ENCODE assay signal across 4 worm cellular contexts in genomic region chrV:14185438-14185837, ce11.
TF ChIP-seq lines count a peak whose summit lies in the region.

Gene trm-1 (minus strand): TSS chrV:14185612.
Gene ints-2 (plus strand): TSS chrV:14185686.

TF ChIP-seq in whole organism, L1 larva, 84 proteins besides CTCF, POLR2A, EP300 and RAD21 (continued from another document and continues in another):
- TF ChIP-seq fkh-4 (tag; optimal IDR thresholded peaks at IDR 0.05; lab: Kevin White, UChicago; ENCODE audit: borderline replicate concordance) (no peak), blmp-1 (tag; optimal IDR thresholded peaks at IDR 0.05; lab: Kevin White, UChicago) (peak; percentile 61), unc-98 (GFP tag; IDR thresholded peaks at IDR 0.05; lab: Robert Waterston, UW) (no peak), unc-130 (tag; optimal IDR thresholded peaks at IDR 0.05; lab: Kevin White, UChicago) (peak; percentile 9), nhr-28 (tag; optimal IDR thresholded peaks at IDR 0.05; lab: Kevin White, UChicago) (no peak), zag-1 (tag; optimal IDR thresholded peaks at IDR 0.05; lab: Kevin White, UChicago) (no peak), ceh-88 (GFP tag; IDR thresholded peaks at IDR 0.05; lab: Robert Waterston, UW) (no peak), nhr-90 (tag; optimal IDR thresholded peaks at IDR 0.05; lab: Kevin White, UChicago; ENCODE audit: poor library complexity) (peak; percentile 57), hlh-4 (tag; optimal IDR thresholded peaks at IDR 0.05; lab: Kevin White, UChicago) (no peak), swsn-7 (tag; optimal IDR thresholded peaks at IDR 0.05; lab: Kevin White, UChicago) (peak; percentile 71), fkh-8 (tag; optimal IDR thresholded peaks at IDR 0.05; lab: Kevin White, UChicago) (peak; percentile 48), alr-1 (tag; optimal IDR thresholded peaks at IDR 0.05; lab: Kevin White, UChicago; ENCODE audit: borderline replicate concordance) (no peak), zip-4 (GFP tag; optimal IDR thresholded peaks at IDR 0.05; lab: Kevin White, UChicago) (peak; percentile 44), F16B12.6 (tag; optimal IDR thresholded peaks at IDR 0.05; lab: Kevin White, UChicago) (peak; percentile 10), fos-1 (tag; optimal IDR thresholded peaks at IDR 0.05; lab: Kevin White, UChicago) (peak; percentile 25), aly-2 (tag; optimal IDR thresholded peaks at IDR 0.05; lab: Kevin White, UChicago) (peak; percentile 21), lin-15B (tag; optimal IDR thresholded peaks at IDR 0.05; lab: Kevin White, UChicago) (peak; percentile 86), ets-5 (GFP tag; IDR thresholded peaks at IDR 0.05; lab: Robert Waterston, UW) (no peak), C04F5.9 (tag; optimal IDR thresholded peaks at IDR 0.05; lab: Kevin White, UChicago) (peak; percentile 12), ztf-4 (tag; optimal IDR thresholded peaks at IDR 0.05; lab: Kevin White, UChicago) (no peak), nhr-71 (tag; optimal IDR thresholded peaks at IDR 0.05; lab: Kevin White, UChicago) (peak; percentile 84), lsy-2 (tag; optimal IDR thresholded peaks at IDR 0.05; lab: Kevin White, UChicago) (peak; percentile 67 to 84), skn-1 (tag; optimal IDR thresholded peaks at IDR 0.05; lab: Kevin White, UChicago) (no peak), tlp-1 (tag; optimal IDR thresholded peaks at IDR 0.05; lab: Kevin White, UChicago) (no peak), nhr-84 (tag; optimal IDR thresholded peaks at IDR 0.05; lab: Kevin White, UChicago) (no peak), nhr-12 (tag; optimal IDR thresholded peaks at IDR 0.05; lab: Kevin White, UChicago) (no peak), lin-35 (GFP tag; optimal IDR thresholded peaks at IDR 0.05; lab: Kevin White, UChicago) (peak; percentile 70 to 82), lin-14 (GFP tag; optimal IDR thresholded peaks at IDR 0.05; lab: Kevin White, UChicago) (peak; percentile 83), lin-13 (GFP tag; optimal IDR thresholded peaks at IDR 0.05; lab: Kevin White, UChicago) (peak; percentile 41), irx-1 (tag; optimal IDR thresholded peaks at IDR 0.05; lab: Kevin White, UChicago) (peak; percentile 51), nhr-237 (tag; optimal IDR thresholded peaks at IDR 0.05; lab: Kevin White, UChicago) (no peak), lir-3 (tag; optimal IDR thresholded peaks at IDR 0.05; lab: Kevin White, UChicago; ENCODE audit: poor library complexity) (peak; percentile 40), efl-3 (GFP tag; optimal IDR thresholded peaks at IDR 0.05; lab: Kevin White, UChicago) (no peak)

TF ChIP-seq in whole organism, L2 larva, 48 proteins besides CTCF, POLR2A, EP300 and RAD21 (continued from another document):
- peak; percentile 60 for TF ChIP-seq nhr-129 (tag; optimal IDR thresholded peaks at IDR 0.05; lab: Kevin White, UChicago)

TF ChIP-seq in whole organism, L3 larva, 47 proteins besides CTCF, POLR2A, EP300 and RAD21 (continued from another document):
- TF ChIP-seq ama-1 (optimal IDR thresholded peaks at IDR 0.05; lab: Kevin White, UChicago): no peak
- TF ChIP-seq unc-62 (GFP tag; optimal IDR thresholded peaks at IDR 0.05; lab: Kevin White, UChicago): no peak
- TF ChIP-seq elt-2 (tag; optimal IDR thresholded peaks at IDR 0.05; lab: Kevin White, UChicago): peak; percentile 21
- no peak for TF ChIP-seq mdl-1 (tag; optimal IDR thresholded peaks at IDR 0.05; lab: Kevin White, UChicago)
- peak; percentile 3 for TF ChIP-seq egl-5 (tag; optimal IDR thresholded peaks at IDR 0.05; lab: Kevin White, UChicago)
- TF ChIP-seq fos-1 (tag; optimal IDR thresholded peaks at IDR 0.05; lab: Kevin White, UChicago): no peak
- peak; percentile 62 for TF ChIP-seq hmg-11 (tag; optimal IDR thresholded peaks at IDR 0.05; lab: Kevin White, UChicago)
- peak; percentile 66 for TF ChIP-seq nfya-1 (tag; optimal IDR thresholded peaks at IDR 0.05; lab: Kevin White, UChicago; ENCODE audit: insufficient read depth)
- no peak for TF ChIP-seq nhr-28 (tag; optimal IDR thresholded peaks at IDR 0.05; lab: Kevin White, UChicago)
- no peak for TF ChIP-seq zag-1 (tag; optimal IDR thresholded peaks at IDR 0.05; lab: Kevin White, UChicago)

TF ChIP-seq in whole organism, L4 larva, 104 proteins besides CTCF, POLR2A, EP300 and RAD21 (continued from another document):
- TF ChIP-seq vab-7 (GFP tag; IDR thresholded peaks at IDR 0.05; lab: Robert Waterston, UW): no peak
- TF ChIP-seq madf-5 (GFP tag; IDR thresholded peaks at IDR 0.05; lab: Robert Waterston, UW): no peak
- peak; percentile 28 for TF ChIP-seq nhr-28 (tag; optimal IDR thresholded peaks at IDR 0.05; lab: Kevin White, UChicago)
- TF ChIP-seq F44E2.7 (GFP tag; IDR thresholded peaks at IDR 0.05; lab: Robert Waterston, UW): no peak
- TF ChIP-seq fkh-10 (GFP tag; optimal IDR thresholded peaks at IDR 0.05; lab: Kevin White, UChicago): peak; percentile 28
- TF ChIP-seq daf-16 (GFP tag; optimal IDR thresholded peaks at IDR 0.05; lab: Kevin White, UChicago): no peak
- TF ChIP-seq daf-16 (tag; optimal IDR thresholded peaks at IDR 0.05; lab: Kevin White, UChicago): no peak
- TF ChIP-seq ces-1 (GFP tag; optimal IDR thresholded peaks at IDR 0.05; lab: Kevin White, UChicago): peak; percentile 5
- no peak for TF ChIP-seq F26F4.8 (GFP tag; conservative IDR thresholded peaks at IDR 0.05; lab: Robert Waterston, UW)
- no peak for TF ChIP-seq mdl-1 (tag; optimal IDR thresholded peaks at IDR 0.05; lab: Kevin White, UChicago)
- no peak for TF ChIP-seq lin-39 (tag; optimal IDR thresholded peaks at IDR 0.05; lab: Kevin White, UChicago)
- TF ChIP-seq ceh-32 (tag; optimal IDR thresholded peaks at IDR 0.05; lab: Kevin White, UChicago; ENCODE audit: poor library complexity): no peak
- no peak for TF ChIP-seq dmd-8 (GFP tag; IDR thresholded peaks at IDR 0.05; lab: Robert Waterston, UW)
- TF ChIP-seq D1046.2 (GFP tag; IDR thresholded peaks at IDR 0.05; lab: Robert Waterston, UW): no peak
- no peak for TF ChIP-seq snpc-1.2 (GFP tag; IDR thresholded peaks at IDR 0.05; lab: Robert Waterston, UW)
- TF ChIP-seq hlh-11 (tag; optimal IDR thresholded peaks at IDR 0.05; lab: Kevin White, UChicago): no peak
- TF ChIP-seq mxl-3 (GFP tag; optimal IDR thresholded peaks at IDR 0.05; lab: Kevin White, UChicago): no peak
- TF ChIP-seq ztf-7 (tag; optimal IDR thresholded peaks at IDR 0.05; lab: Kevin White, UChicago): no peak
- TF ChIP-seq daf-8 (GFP tag; IDR thresholded peaks at IDR 0.05; lab: Robert Waterston, UW): no peak
- no peak for TF ChIP-seq aly-2 (tag; optimal IDR thresholded peaks at IDR 0.05; lab: Kevin White, UChicago)
- TF ChIP-seq saeg-2 (GFP tag; IDR thresholded peaks at IDR 0.05; lab: Robert Waterston, UW): no peak
- TF ChIP-seq zip-2 (tag; optimal IDR thresholded peaks at IDR 0.05; lab: Kevin White, UChicago): no peak
- no peak for TF ChIP-seq ceh-20 (GFP tag; IDR thresholded peaks at IDR 0.05; lab: Robert Waterston, UW)
- no peak for TF ChIP-seq ctbp-1 (GFP tag; IDR thresholded peaks at IDR 0.05; lab: Robert Waterston, UW)
- no peak for TF ChIP-seq daf-19 (GFP tag; conservative IDR thresholded peaks at IDR 0.05; lab: Robert Waterston, UW)
- no peak for TF ChIP-seq zfp-2 (tag; optimal IDR thresholded peaks at IDR 0.05; lab: Kevin White, UChicago)
- TF ChIP-seq nhr-76 (tag; optimal IDR thresholded peaks at IDR 0.05; lab: Kevin White, UChicago): no peak
- no peak for TF ChIP-seq unc-39 (tag; optimal IDR thresholded peaks at IDR 0.05; lab: Kevin White, UChicago)
- no peak for TF ChIP-seq lin-13 (GFP tag; optimal IDR thresholded peaks at IDR 0.05; lab: Kevin White, UChicago)
- peak; percentile 8 for TF ChIP-seq nhr-11 (tag; optimal IDR thresholded peaks at IDR 0.05; lab: Kevin White, UChicago)
- TF ChIP-seq F49E8.2 (tag; optimal IDR thresholded peaks at IDR 0.05; lab: Kevin White, UChicago; ENCODE audit: borderline replicate concordance): no peak
- no peak for TF ChIP-seq R02D3.7 (tag; optimal IDR thresholded peaks at IDR 0.05; lab: Kevin White, UChicago)
- no peak for TF ChIP-seq F10B5.3 (tag; optimal IDR thresholded peaks at IDR 0.05; lab: Kevin White, UChicago)
- no peak for TF ChIP-seq spr-1 (tag; optimal IDR thresholded peaks at IDR 0.05; lab: Kevin White, UChicago)
- TF ChIP-seq ceh-82 (tag; optimal IDR thresholded peaks at IDR 0.05; lab: Kevin White, UChicago): no peak
- no peak for TF ChIP-seq egl-27 (tag; optimal IDR thresholded peaks at IDR 0.05; lab: Kevin White, UChicago)
- TF ChIP-seq dmd-9 (GFP tag; IDR thresholded peaks at IDR 0.05; lab: Robert Waterston, UW): no peak
- TF ChIP-seq ceh-28 (tag; optimal IDR thresholded peaks at IDR 0.05; lab: Kevin White, UChicago): no peak
- no peak for TF ChIP-seq fos-1 (tag; optimal IDR thresholded peaks at IDR 0.05; lab: Kevin White, UChicago)
- no peak for TF ChIP-seq snpc-4 (tag; optimal IDR thresholded peaks at IDR 0.05; lab: Kevin White, UChicago)
- no peak for TF ChIP-seq hlh-30 (tag; optimal IDR thresholded peaks at IDR 0.05; lab: Kevin White, UChicago; ENCODE audit: insufficient read depth)
- no peak for TF ChIP-seq mxl-2 (GFP tag; conservative IDR thresholded peaks at IDR 0.05; lab: Robert Waterston, UW)
- no peak for TF ChIP-seq lim-7 (GFP tag; IDR thresholded peaks at IDR 0.05; lab: Robert Waterston, UW)
- no peak for TF ChIP-seq ztf-11 (tag; optimal IDR thresholded peaks at IDR 0.05; lab: Kevin White, UChicago)
- no peak for TF ChIP-seq Y5F2A.4 (GFP tag; optimal IDR thresholded peaks at IDR 0.05; lab: Kevin White, UChicago)
- TF ChIP-seq rbr-2 (tag; optimal IDR thresholded peaks at IDR 0.05; lab: Kevin White, UChicago): peak; percentile 53
- no peak for TF ChIP-seq lir-3 (tag; optimal IDR thresholded peaks at IDR 0.05; lab: Kevin White, UChicago)
- no peak for TF ChIP-seq hif-1 (tag; optimal IDR thresholded peaks at IDR 0.05; lab: Kevin White, UChicago)
- TF ChIP-seq lin-38 (GFP tag; IDR thresholded peaks at IDR 0.05; lab: Robert Waterston, UW): peak; percentile 97
- TF ChIP-seq Y75B8A.6 (GFP tag; IDR thresholded peaks at IDR 0.05; lab: Robert Waterston, UW): no peak
- peak; percentile 24; the same call in 1 of the 2 replicates for TF ChIP-seq dmd-6 (GFP tag; IDR thresholded peaks at IDR 0.05; lab: Robert Waterston, UW)
- TF ChIP-seq unc-130 (GFP tag; optimal IDR thresholded peaks at IDR 0.05; lab: Kevin White, UChicago): no peak
- TF ChIP-seq skn-1 (tag; optimal IDR thresholded peaks at IDR 0.05; lab: Kevin White, UChicago): no peak
- TF ChIP-seq ZK546.5 (tag; optimal IDR thresholded peaks at IDR 0.05; lab: Kevin White, UChicago): no peak
- TF ChIP-seq T26A8.4 (GFP tag; IDR thresholded peaks at IDR 0.05; lab: Robert Waterston, UW): no peak
- TF ChIP-seq jun-1 (tag; optimal IDR thresholded peaks at IDR 0.05; lab: Kevin White, UChicago): no peak
- no peak for TF ChIP-seq attf-4 (tag; optimal IDR thresholded peaks at IDR 0.05; lab: Kevin White, UChicago)
- TF ChIP-seq zag-1 (tag; optimal IDR thresholded peaks at IDR 0.05; lab: Kevin White, UChicago): no peak
- no peak for TF ChIP-seq zfp-3 (GFP tag; conservative IDR thresholded peaks at IDR 0.05; lab: Robert Waterston, UW)
- TF ChIP-seq unc-62 (GFP tag; optimal IDR thresholded peaks at IDR 0.05 in 1 of 2; lab: Kevin White, UChicago): no peak
- TF ChIP-seq unc-62 (tag; optimal IDR thresholded peaks at IDR 0.05; lab: Kevin White, UChicago): no peak
- TF ChIP-seq dve-1 (tag; optimal IDR thresholded peaks at IDR 0.05; lab: Kevin White, UChicago; ENCODE audit: insufficient read depth): peak; percentile 47
- no peak for TF ChIP-seq ZK337.2 (GFP tag; IDR thresholded peaks at IDR 0.05; lab: Robert Waterston, UW)
- TF ChIP-seq sdz-12 (GFP tag; optimal IDR thresholded peaks at IDR 0.05; lab: Kevin White, UChicago): no peak
- TF ChIP-seq nhr-102 (tag; optimal IDR thresholded peaks at IDR 0.05; lab: Kevin White, UChicago): no peak
- TF ChIP-seq lin-15B (tag; optimal IDR thresholded peaks at IDR 0.05; lab: Kevin White, UChicago): peak; percentile 83
- TF ChIP-seq nhr-237 (tag; optimal IDR thresholded peaks at IDR 0.05; lab: Kevin White, UChicago): no peak
- TF ChIP-seq spr-3 (GFP tag; optimal IDR thresholded peaks at IDR 0.05; lab: Kevin White, UChicago): no peak
- TF ChIP-seq hmg-1.1 (GFP tag; IDR thresholded peaks at IDR 0.05; lab: Robert Waterston, UW): peak; percentile 38; the same call in 1 of the 2 replicates
